Worm (Caenorhabditis elegans): Measurements from ENCODE around the gene pgap-2.
"Not testable (repeated sequence)": the region's sequence is repeated elsewhere in the genome, so short reads cannot be mapped to it uniquely, and the experiment has no call there.

DNA sequence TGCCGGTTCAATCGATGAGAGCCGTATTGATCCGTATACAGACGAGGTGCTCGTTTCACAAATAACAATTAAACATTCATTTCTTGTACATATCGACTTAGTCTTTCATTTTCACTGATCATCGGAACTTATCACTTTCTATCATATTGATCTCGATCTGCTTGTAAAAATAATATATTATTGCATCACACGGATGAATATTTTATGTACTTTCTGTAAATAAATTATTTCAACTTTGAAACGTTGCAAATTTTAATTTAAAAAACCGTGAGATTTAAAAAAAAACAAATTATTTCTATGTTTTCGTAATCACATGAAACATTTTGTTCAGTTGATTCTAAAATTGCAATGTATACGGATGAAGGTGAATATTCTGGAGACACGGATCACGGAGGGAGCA, 37.3 kb downstream of the pgap-2 start, which contains the start of gene twk-6:
- not testable (repeated sequence) for TF ChIP-seq mel-28 (tag; optimal IDR thresholded peaks at IDR 0.05; ENCODE audit: borderline replicate concordance); F52B5.7 (tag; optimal IDR thresholded peaks at IDR 0.05); lin-35 (GFP tag; optimal IDR thresholded peaks at IDR 0.05); Y56A3A.18 (GFP tag; IDR thresholded peaks at IDR 0.05); B0261.1 (tag; optimal IDR thresholded peaks at IDR 0.05); F33H1.4 (GFP tag; IDR thresholded peaks at IDR 0.05); tlf-1 (GFP tag; optimal IDR thresholded peaks at IDR 0.05); aptf-2 (GFP tag; conservative IDR thresholded peaks at IDR 0.05); egl-44 (GFP tag; IDR thresholded peaks at IDR 0.05); ztf-28 (GFP tag; IDR thresholded peaks at IDR 0.05); nhr-27 (tag; optimal IDR thresholded peaks at IDR 0.05); ama-1 (optimal IDR thresholded peaks at IDR 0.05); ama-1 (GFP tag; optimal IDR thresholded peaks at IDR 0.05); B0019.2 (GFP tag; conservative IDR thresholded peaks at IDR 0.05); T26A5.8 (tag; optimal IDR thresholded peaks at IDR 0.05)

All from whole organism, young adult.